Fruit fly (Drosophila melanogaster): ENCODE results near the gene eIF2gamma.

DNA sequence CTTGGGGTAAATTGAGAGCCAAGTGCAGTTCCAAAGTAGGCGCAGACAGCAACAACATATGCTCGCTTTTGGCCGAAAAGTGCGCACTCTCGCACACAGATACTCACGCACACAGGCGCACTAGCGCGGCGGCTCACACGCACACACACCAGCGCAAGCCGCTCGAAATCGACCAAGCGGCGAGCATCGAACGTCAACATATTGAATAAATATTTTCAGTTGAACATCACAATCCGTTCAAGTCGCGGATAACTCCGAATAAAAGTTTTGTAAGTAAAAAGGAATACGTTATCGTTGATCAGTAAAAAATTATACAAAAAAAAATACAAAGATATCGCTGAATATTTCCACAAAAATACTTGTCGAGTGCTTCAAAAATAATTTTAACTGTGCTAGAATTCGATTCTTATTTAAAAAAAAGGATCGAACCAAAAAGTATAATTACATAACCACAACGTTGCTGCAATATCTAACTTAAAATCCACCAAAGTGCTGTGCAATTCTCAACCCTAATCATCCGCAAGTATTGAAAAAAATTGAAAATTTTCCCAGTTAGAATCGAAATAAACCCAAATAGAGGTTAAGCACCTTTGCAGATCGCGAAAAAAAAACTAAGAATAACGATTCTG lies 18.2 kb upstream of the eIF2gamma start:
- no peak for TF ChIP-seq usp (GFP tag; optimal IDR thresholded peaks at IDR 0.05)
- TF ChIP-seq psq (optimal IDR thresholded peaks at IDR 0.05): no peak
- no peak for TF ChIP-seq CG8478 (optimal IDR thresholded peaks at IDR 0.05)
- TF ChIP-seq pan (optimal IDR thresholded peaks at IDR 0.05): no peak
- TF ChIP-seq EcR (GFP tag; optimal IDR thresholded peaks at IDR 0.05): no peak

All from whole organism.